Fruit fly (Drosophila melanogaster): ENCODE data around the gene CG31915.
A peak's percentile ranks its signal among the peaks of the same experiment; 100 is the strongest.

The CG31915 gene

dm6 chr2L:5519846-5520384 is 8.0 kb upstream of the CG31915 start, which contains the start of the genes CG7382 and cl (continued):
- TF ChIP-seq CG2199 (GFP tag; IDR thresholded peaks at IDR 0.05) (no peak), CG15073 (GFP tag; optimal IDR thresholded peaks at IDR 0.05) (no peak), HLHmδ (GFP tag; optimal IDR thresholded peaks at IDR 0.05) (no peak), CG2120 (GFP tag; optimal IDR thresholded peaks at IDR 0.05) (peak; percentile 54), CG42726 (GFP tag; IDR thresholded peaks at IDR 0.05; ENCODE audit: partially characterized antibody) (no peak), wdn (GFP tag; IDR thresholded peaks at IDR 0.05) (no peak), CG11695 (GFP tag; IDR thresholded peaks at IDR 0.05) (no peak), Pdp1 (GFP tag; optimal IDR thresholded peaks at IDR 0.05) (no peak), HmgZ (tag; optimal IDR thresholded peaks at IDR 0.05) (no peak), onecut (GFP tag; IDR thresholded peaks at IDR 0.05) (no peak), CG10366 (GFP tag; IDR thresholded peaks at IDR 0.05) (no peak), CG8281 (tag; optimal IDR thresholded peaks at IDR 0.05) (no peak), vnd (GFP tag; IDR thresholded peaks at IDR 0.05; ENCODE audit: partially characterized antibody) (no peak), CG7987 (GFP tag; optimal IDR thresholded peaks at IDR 0.05) (no peak), CG4854 (GFP tag; optimal IDR thresholded peaks at IDR 0.05) (no peak), chinmo (GFP tag; IDR thresholded peaks at IDR 0.05; ENCODE audit: partially characterized antibody) (no peak), CG1602 (GFP tag; optimal IDR thresholded peaks at IDR 0.05) (peak; percentile 12), exex (tag; optimal IDR thresholded peaks at IDR 0.05) (no peak), dmrt99B (tag; optimal IDR thresholded peaks at IDR 0.05) (peak; percentile 34), CG9876 (GFP tag; optimal IDR thresholded peaks at IDR 0.05) (no peak), CG15011 (GFP tag; optimal IDR thresholded peaks at IDR 0.05) (no peak), gfzf (GFP tag; optimal IDR thresholded peaks at IDR 0.05) (peak; percentile 60), CkIIα-i1 (GFP tag; IDR thresholded peaks at IDR 0.05) (no peak), CG18619 (GFP tag; optimal IDR thresholded peaks at IDR 0.05) (peak; percentile 27), z (GFP tag; IDR thresholded peaks at IDR 0.05) (no peak), unc-4 (GFP tag; IDR thresholded peaks at IDR 0.05; ENCODE audit: partially characterized antibody) (no peak), Rfx (GFP tag; IDR thresholded peaks at IDR 0.05) (peak; percentile 40; the same call in 1 of the 2 replicates), CG7839 (tag; optimal IDR thresholded peaks at IDR 0.05) (peak; percentile 55), Side (GFP tag; optimal IDR thresholded peaks at IDR 0.05) (no peak), CG32532 (GFP tag; IDR thresholded peaks at IDR 0.05) (0 out of 2 replicates have a peak, but pooled peaks have one; percentile 30), CG10959 (GFP tag; IDR thresholded peaks at IDR 0.05) (no peak), CG11456 (GFP tag; IDR thresholded peaks at IDR 0.05) (no peak), Hr39 (optimal IDR thresholded peaks at IDR 0.05) (no peak), CG12219 (GFP tag; optimal IDR thresholded peaks at IDR 0.05) (no peak), CG1647 (GFP tag; optimal IDR thresholded peaks at IDR 0.05) (no peak), CG18764 (GFP tag; optimal IDR thresholded peaks at IDR 0.05) (no peak), CG7786 (GFP tag; optimal IDR thresholded peaks at IDR 0.05) (no peak), Lim3 (GFP tag; IDR thresholded peaks at IDR 0.05) (no peak), wor (GFP tag; IDR thresholded peaks at IDR 0.05) (no peak), CG6175 (GFP tag; IDR thresholded peaks at IDR 0.05) (no peak), bowl (GFP tag; IDR thresholded peaks at IDR 0.05) (no peak), emc (GFP tag; optimal IDR thresholded peaks at IDR 0.05) (no peak), Dek (tag; optimal IDR thresholded peaks at IDR 0.05) (peak; percentile 35), kay (GFP tag; optimal IDR thresholded peaks at IDR 0.05) (no peak), zfh2 (GFP tag; optimal IDR thresholded peaks at IDR 0.05) (peak; percentile 25), CG8388 (GFP tag; optimal IDR thresholded peaks at IDR 0.05) (no peak), CG14441 (GFP tag; IDR thresholded peaks at IDR 0.05) (no peak; the same call in 1 of the 2 replicates), bsh (GFP tag; optimal IDR thresholded peaks at IDR 0.05) (no peak), CG17359 (tag; optimal IDR thresholded peaks at IDR 0.05) (no peak), zf30C (GFP tag; optimal IDR thresholded peaks at IDR 0.05) (no peak), CG10209 (GFP tag; optimal IDR thresholded peaks at IDR 0.05) (peak; percentile 2)
